Worm (Caenorhabditis elegans) whole organism, young adult: ENCODE measurements around the gene srh-55.

ENCODE experiments used
- B0261.1 ChIP-seq: sonication (generic microtip); optimal IDR thresholded peaks from 2 replicates; lab custom pipeline; 2016; ENCODE audit warnings: mild to moderate bottlenecking, missing genetic modification characterization, moderate library complexity, missing compliant biosample characterization
- B0336.3 ChIP-seq: fragments of 200-800 bp; sonication (Bioruptor generic); IDR thresholded peaks from 2 replicates; pipeline ENCODE4 v1.3.6; 2022; ENCODE audit warnings: missing genetic modification characterization, missing compliant biosample characterization
- F10E7.11 ChIP-seq: sonication (generic microtip); optimal IDR thresholded peaks from 2 replicates; lab custom pipeline; 2017; ENCODE audit warnings: mild to moderate bottlenecking, missing genetic modification characterization, moderate library complexity, missing compliant biosample characterization
- F23B12.7 ChIP-seq: sonication (generic microtip); optimal IDR thresholded peaks from 2 replicates; lab custom pipeline; 2017; ENCODE audit warnings: missing genetic modification characterization, mild to moderate bottlenecking, missing compliant biosample characterization, antibody characterized with exemption, moderate library complexity; ENCODE audit not compliant: insufficient read depth
- F33H1.4 ChIP-seq: fragments of 200-800 bp; sonication (Bioruptor generic); IDR thresholded peaks from 2 replicates; pipeline ENCODE4 v1.3.6; 2022; ENCODE audit warnings: missing genetic modification reagents, missing genetic modification characterization, missing compliant biosample characterization
- F49E8.2 ChIP-seq: sonication (generic microtip); optimal IDR thresholded peaks from 3 replicates; lab custom pipeline; 2017; ENCODE audit warnings: missing genetic modification characterization, mild to moderate bottlenecking, missing compliant biosample characterization, antibody characterized with exemption, moderate library complexity; ENCODE audit not compliant: insufficient read depth
- F52B5.7 ChIP-seq: sonication (generic microtip); optimal IDR thresholded peaks from 2 replicates; lab custom pipeline; 2016; ENCODE audit warnings: mild to moderate bottlenecking, missing genetic modification characterization, missing compliant biosample characterization
- F55B11.4 ChIP-seq: sonication (generic microtip); optimal IDR thresholded peaks from 2 replicates; lab custom pipeline; 2016; ENCODE audit warnings: missing compliant biosample characterization, missing genetic modification characterization, borderline replicate concordance; ENCODE audit not compliant: insufficient read depth
- Y53G8AR.9 ChIP-seq: fragments of 200-800 bp; sonication (Bioruptor generic); conservative IDR thresholded peaks from 2 replicates; pipeline ENCODE4 v1.3.6; 2022; ENCODE audit warnings: missing genetic modification reagents, missing genetic modification characterization, missing compliant biosample characterization
- Y67H2A.10 ChIP-seq: fragments of 200-800 bp; sonication (Bioruptor generic); conservative IDR thresholded peaks from 2 replicates; pipeline ENCODE4 v1.3.6; 2022; ENCODE audit warnings: missing genetic modification reagents, missing genetic modification characterization, missing compliant biosample characterization
- ZK185.1 ChIP-seq: sonication (generic microtip); optimal IDR thresholded peaks from 2 replicates; lab custom pipeline; 2016; ENCODE audit warnings: mild to moderate bottlenecking, missing genetic modification characterization, missing compliant biosample characterization; ENCODE audit not compliant: poor library complexity, severe bottlenecking
- attf-5 ChIP-seq: fragments of 200-800 bp; sonication (Bioruptor generic); optimal IDR thresholded peaks from 2 replicates; lab custom pipeline; 2018; ENCODE audit warnings: mild to moderate bottlenecking, missing genetic modification characterization, missing compliant biosample characterization
- attf-6 ChIP-seq: fragments of 200-800 bp; sonication (Bioruptor generic); IDR thresholded peaks from 2 replicates; pipeline ENCODE4 v1.3.6; 2022; ENCODE audit warnings: missing genetic modification reagents, missing genetic modification characterization, missing compliant biosample characterization
- cebp-1 ChIP-seq, 2 experiments: fragments of 200-800 bp in 1 of 2; sonication (Bioruptor generic) in 1 of 2; sonication (generic microtip) in 1 of 2; IDR thresholded peaks in 1 of 2; optimal IDR thresholded peaks in 1 of 2; 2 replicates each; pipeline versions ENCODE4 v1.3.6 to Lab custom; 2017 to 2022; ENCODE audit warnings: missing compliant biosample characterization in 2 of 2, missing genetic modification characterization in 2 of 2, mild to moderate bottlenecking in 1 of 2, missing genetic modification reagents in 1 of 2, moderate library complexity in 1 of 2
- ceh-100 ChIP-seq: fragments of 200-800 bp; sonication (Bioruptor generic); IDR thresholded peaks from 2 replicates; pipeline ENCODE4 v1.3.6; 2022; ENCODE audit warnings: missing genetic modification reagents, missing genetic modification characterization, missing compliant biosample characterization
- ceh-27 ChIP-seq: fragments of 200-800 bp; sonication (Bioruptor generic); optimal IDR thresholded peaks from 2 replicates; lab custom pipeline; 2018; ENCODE audit warnings: mild to moderate bottlenecking, missing genetic modification characterization, moderate library complexity, missing compliant biosample characterization
- ceh-91 ChIP-seq: fragments of 200-800 bp; sonication (Bioruptor generic); IDR thresholded peaks from 2 replicates; pipeline ENCODE4 v1.3.6; 2022; ENCODE audit warnings: missing genetic modification reagents, missing genetic modification characterization, missing compliant biosample characterization
- dox-1 ChIP-seq: fragments of 200-800 bp; sonication (Bioruptor generic); IDR thresholded peaks from 2 replicates; pipeline ENCODE4 v1.3.6; 2022; ENCODE audit warnings: missing genetic modification reagents, missing genetic modification characterization, missing compliant biosample characterization
- dpl-1 ChIP-seq: fragments of 150-350 bp; optimal IDR thresholded peaks from 2 replicates; lab custom pipeline; 2014; ENCODE audit warnings: missing biosample characterization, missing genetic modification reagents, missing genetic modification characterization
- efl-1 ChIP-seq: fragments of 150-350 bp; optimal IDR thresholded peaks from 2 replicates; lab custom pipeline; 2014; ENCODE audit warnings: missing biosample characterization, missing genetic modification reagents, missing genetic modification characterization
- egl-18 ChIP-seq: fragments of 200-800 bp; sonication (Bioruptor generic); IDR thresholded peaks from 2 replicates; pipeline ENCODE4 v1.3.6; 2022; ENCODE audit warnings: missing genetic modification reagents, missing genetic modification characterization, missing compliant biosample characterization
- ekl-4 ChIP-seq: fragments of 200-800 bp; sonication (Bioruptor generic); IDR thresholded peaks from 2 replicates; pipeline ENCODE4 v1.3.6; 2022; ENCODE audit warnings: missing genetic modification reagents, missing genetic modification characterization, missing compliant biosample characterization
- ets-4 ChIP-seq: fragments of 200-800 bp; sonication (Bioruptor generic); optimal IDR thresholded peaks from 2 replicates; lab custom pipeline; 2018; ENCODE audit warnings: mild to moderate bottlenecking, missing genetic modification characterization, missing compliant biosample characterization
- hmg-1.2 ChIP-seq: fragments of 200-800 bp; sonication (Bioruptor generic); IDR thresholded peaks from 2 replicates; pipeline ENCODE4 v1.3.6; 2022; ENCODE audit warnings: missing genetic modification reagents, missing genetic modification characterization, missing compliant biosample characterization
- hsf-1 ChIP-seq: fragments of 200-800 bp; sonication (Bioruptor generic); IDR thresholded peaks from 2 replicates; pipeline ENCODE4 v1.3.6; 2022; ENCODE audit warnings: missing genetic modification reagents, missing genetic modification characterization, missing compliant biosample characterization
- let-607 ChIP-seq, 2 experiments: fragments of 200-800 bp in 1 of 2; sonication (Bioruptor generic) in 1 of 2; sonication (generic microtip) in 1 of 2; optimal IDR thresholded peaks; 2 replicates each; lab custom pipeline; 2016 to 2018; ENCODE audit warnings: mild to moderate bottlenecking in 2 of 2, missing compliant biosample characterization in 2 of 2, missing genetic modification characterization in 2 of 2, moderate library complexity in 2 of 2, missing genotype in 1 of 2
- lin-35 ChIP-seq, 3 experiments: fragments of 150-350 bp in 2 of 3; sonication (generic microtip) in 1 of 3; optimal IDR thresholded peaks; 2 replicates each; lab custom pipeline; 2014 to 2018; ENCODE audit warnings: missing biosample characterization in 3 of 3, missing genetic modification characterization in 3 of 3, missing genetic modification reagents in 3 of 3
- lin-54 ChIP-seq: fragments of 200-800 bp; sonication (Bioruptor generic); optimal IDR thresholded peaks from 2 replicates; lab custom pipeline; 2018; ENCODE audit warnings: mild to moderate bottlenecking, missing genetic modification characterization, missing compliant biosample characterization
- lsl-1 ChIP-seq: fragments of 200-800 bp; sonication (Bioruptor generic); optimal IDR thresholded peaks from 2 replicates; lab custom pipeline; 2018; ENCODE audit warnings: mild to moderate bottlenecking, missing genetic modification characterization, moderate library complexity, missing compliant biosample characterization
- madf-6 ChIP-seq: fragments of 200-800 bp; sonication (Bioruptor generic); IDR thresholded peaks from 2 replicates; pipeline ENCODE4 v1.3.6; 2022; ENCODE audit warnings: missing genetic modification reagents, missing genetic modification characterization, missing compliant biosample characterization
- mcd-1 ChIP-seq: fragments of 200-800 bp; sonication (Bioruptor generic); IDR thresholded peaks from 2 replicates; pipeline ENCODE4 v1.3.6; 2022; ENCODE audit warnings: missing genetic modification reagents, missing genetic modification characterization, missing compliant biosample characterization
- nfya-1 ChIP-seq: sonication (generic microtip); optimal IDR thresholded peaks from 2 replicates; lab custom pipeline; 2017; ENCODE audit warnings: antibody characterized with exemption, missing compliant biosample characterization, missing genetic modification characterization, borderline replicate concordance; ENCODE audit not compliant: insufficient read depth
- nfyb-1 ChIP-seq: fragments of 200-800 bp; sonication (Bioruptor generic); IDR thresholded peaks from 2 replicates; pipeline ENCODE4 v1.3.6; 2022; ENCODE audit warnings: missing genetic modification reagents, missing genetic modification characterization, missing compliant biosample characterization
- nhr-27 ChIP-seq: fragments of 200-800 bp; sonication (Bioruptor generic); optimal IDR thresholded peaks from 2 replicates; lab custom pipeline; 2018; ENCODE audit warnings: mild to moderate bottlenecking, missing genetic modification characterization, moderate library complexity, missing compliant biosample characterization
- pha-4 ChIP-seq: fragments of 150-350 bp; sonication (generic microtip); optimal IDR thresholded peaks from 2 replicates; lab custom pipeline; 2014; ENCODE audit warnings: missing biosample characterization, missing genetic modification reagents, missing genetic modification characterization
- sdz-38 ChIP-seq: sonication (generic microtip); optimal IDR thresholded peaks from 2 replicates; lab custom pipeline; 2016; ENCODE audit warnings: missing genotype, missing genetic modification characterization, missing compliant biosample characterization
- snpc-1.1 ChIP-seq: sonication (generic microtip); optimal IDR thresholded peaks from 2 replicates; lab custom pipeline; 2017; ENCODE audit warnings: missing genetic modification characterization, mild to moderate bottlenecking, missing compliant biosample characterization, antibody characterized with exemption, moderate library complexity, missing genotype, missing genetic modification reagents; ENCODE audit not compliant: insufficient read depth
- snpc-1.3 ChIP-seq: sonication (generic microtip); optimal IDR thresholded peaks from 2 replicates; lab custom pipeline; 2017; ENCODE audit warnings: missing genetic modification characterization, mild to moderate bottlenecking, missing compliant biosample characterization, antibody characterized with exemption, moderate library complexity, missing genotype, missing genetic modification reagents; ENCODE audit not compliant: insufficient read depth
- snpc-4 ChIP-seq, 5 experiments: fragments of 150-350 bp in 1 of 5; sonication (generic microtip) in 4 of 5; optimal IDR thresholded peaks; 2 replicates each; lab custom pipeline; 2014 to 2018; ENCODE audit warnings: missing genetic modification characterization in 5 of 5, missing biosample characterization in 3 of 5, antibody characterized with exemption in 2 of 5, mild to moderate bottlenecking in 2 of 5, missing compliant biosample characterization in 2 of 5, missing genotype in 2 of 5, moderate library complexity in 2 of 5, missing genetic modification reagents in 1 of 5
- tbp1 ChIP-seq: fragments of 200-800 bp; sonication (Bioruptor generic); optimal IDR thresholded peaks from 2 replicates; lab custom pipeline; 2018; ENCODE audit warnings: mild to moderate bottlenecking, missing genetic modification characterization, missing compliant biosample characterization
- xnd-1 ChIP-seq: sonication (generic microtip); optimal IDR thresholded peaks from 2 replicates; lab custom pipeline; 2016; ENCODE audit warnings: missing genotype, missing genetic modification reagents, missing genetic modification characterization, missing compliant biosample characterization
- zim-3 ChIP-seq: sonication (generic microtip); optimal IDR thresholded peaks from 2 replicates; lab custom pipeline; 2017; ENCODE audit warnings: mild to moderate bottlenecking, missing genetic modification characterization, moderate library complexity, missing compliant biosample characterization
- ztf-18 ChIP-seq: sonication (generic microtip); optimal IDR thresholded peaks from 2 replicates; lab custom pipeline; 2016; ENCODE audit warnings: missing genotype, mild to moderate bottlenecking, missing genetic modification characterization, missing compliant biosample characterization
- ztf-26 ChIP-seq: sonication (generic microtip); optimal IDR thresholded peaks from 2 replicates; lab custom pipeline; 2017; ENCODE audit warnings: missing genetic modification characterization, missing compliant biosample characterization
- ztf-3 ChIP-seq: fragments of 200-800 bp; sonication (Bioruptor generic); optimal IDR thresholded peaks from 2 replicates; lab custom pipeline; 2018; ENCODE audit warnings: mild to moderate bottlenecking, missing genetic modification characterization, missing compliant biosample characterization

The srh-55 gene

DNA sequence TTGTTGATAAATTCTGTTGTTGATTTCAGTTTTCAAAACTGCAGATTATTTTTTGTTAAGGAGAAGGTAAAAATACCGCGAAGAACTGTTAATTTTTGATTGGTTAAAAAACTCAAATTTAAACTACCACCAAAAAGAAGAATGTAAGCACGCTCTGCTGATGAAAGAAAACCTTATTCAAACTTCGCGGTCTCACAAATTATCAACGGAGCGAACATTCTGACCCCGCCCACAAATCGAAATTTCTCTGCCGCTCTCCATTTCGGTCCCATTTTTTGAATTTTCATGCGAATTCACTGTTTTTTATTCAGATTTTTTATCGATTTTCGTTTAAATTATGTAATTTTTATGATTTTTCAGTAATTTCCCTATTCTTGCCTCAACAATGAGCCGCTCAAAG is 36.2 kb downstream of the srh-55 start, which contains the start of gene cyn-3:
cyn-3 (plus strand) TSS at position 361 of the 400 bp plus-strand sequence.
- no peak for TF ChIP-seq zim-3
- TF ChIP-seq F55B11.4 (tag; lab: Kevin White, UChicago), result no peak
- TF ChIP-seq F23B12.7, result peak; percentile 90
- TF ChIP-seq nfyb-1 (GFP tag; lab: Robert Waterston, UW), result peak; percentile 91
- TF ChIP-seq ztf-3, result no peak
- peak; percentile 71; the same call in 1 of the 2 replicates for TF ChIP-seq ekl-4 (GFP tag; lab: Robert Waterston, UW)
- peak; percentile 44 for TF ChIP-seq lsl-1 (GFP tag; lab: Kevin White, UChicago)
- TF ChIP-seq xnd-1 (tag; lab: Kevin White, UChicago), result peak; percentile 30
- TF ChIP-seq egl-18 (GFP tag; lab: Robert Waterston, UW), result no peak
- peak; percentile 67 for TF ChIP-seq ceh-91 (GFP tag; lab: Robert Waterston, UW)
- TF ChIP-seq ZK185.1 (tag; lab: Kevin White, UChicago), result peak; percentile 74
- TF ChIP-seq tbp1 (GFP tag; lab: Kevin White, UChicago), result peak; percentile 56
- peak; percentile 50; the same call in 1 of the 2 replicates for TF ChIP-seq attf-6
- peak; percentile 30 for TF ChIP-seq snpc-4 (GFP tag; optimal IDR thresholded peaks at IDR 0.05; lab: Kevin White, UChicago)
- peak; percentile 11 to 68 (median 52) for TF ChIP-seq snpc-4 (tag; optimal IDR thresholded peaks at IDR 0.05; lab: Kevin White, UChicago)
- peak; percentile 54 for TF ChIP-seq hmg-1.2 (GFP tag; lab: Robert Waterston, UW)
- TF ChIP-seq dpl-1, result peak; percentile 89
- TF ChIP-seq madf-6 (GFP tag; lab: Robert Waterston, UW), result peak; percentile 85
- TF ChIP-seq lin-35 (GFP tag; optimal IDR thresholded peaks at IDR 0.05; lab: Kevin White, UChicago), result peak; percentile 64 to 96 (median 65)
- TF ChIP-seq ets-4, result no peak
- TF ChIP-seq hsf-1 (GFP tag; lab: Robert Waterston, UW), result peak; percentile 88
- TF ChIP-seq mcd-1 (GFP tag; lab: Robert Waterston, UW), result peak; percentile 98
- TF ChIP-seq sdz-38 (tag; lab: Kevin White, UChicago), result no peak
- TF ChIP-seq attf-5 (GFP tag; lab: Kevin White, UChicago), result peak; percentile 83
- TF ChIP-seq efl-1 (GFP tag; lab: Kevin White, UChicago), result peak; percentile 90
- TF ChIP-seq ztf-26 (tag; lab: Kevin White, UChicago), result peak; percentile 50
- peak; percentile 4 for TF ChIP-seq F49E8.2 (tag; lab: Kevin White, UChicago)
- no peak for TF ChIP-seq let-607 (tag; optimal IDR thresholded peaks at IDR 0.05; lab: Kevin White, UChicago)
- TF ChIP-seq ceh-27, result peak; percentile 34
- no peak for TF ChIP-seq F10E7.11 (tag; lab: Kevin White, UChicago)
- no peak for TF ChIP-seq nhr-27 (tag; lab: Kevin White, UChicago)
- TF ChIP-seq snpc-1.1 (tag; lab: Kevin White, UChicago), result peak; percentile 46
- TF ChIP-seq B0336.3, result 0 out of 2 replicates have a peak, but pooled peaks have one; percentile 16
- TF ChIP-seq F52B5.7 (tag; lab: Kevin White, UChicago), result no peak
- peak; percentile 75 for TF ChIP-seq dox-1 (GFP tag; lab: Robert Waterston, UW)
- no peak for TF ChIP-seq cebp-1 (GFP tag; IDR thresholded peaks at IDR 0.05; lab: Robert Waterston, UW)
- TF ChIP-seq cebp-1 (tag; optimal IDR thresholded peaks at IDR 0.05; lab: Kevin White, UChicago), result peak; percentile 67
- TF ChIP-seq lin-54 (GFP tag; lab: Kevin White, UChicago), result peak; percentile 99
- TF ChIP-seq F33H1.4, result peak; percentile 47
- TF ChIP-seq ceh-100 (GFP tag; lab: Robert Waterston, UW), result peak; percentile 71
- peak; percentile 13 for TF ChIP-seq B0261.1
- TF ChIP-seq Y67H2A.10 (GFP tag; lab: Robert Waterston, UW), result no peak
- peak; percentile 72 for TF ChIP-seq snpc-1.3 (tag; lab: Kevin White, UChicago)
- TF ChIP-seq ztf-18, result peak; percentile 14
- TF ChIP-seq pha-4 (tag; lab: Kevin White, UChicago), result peak; percentile 44
- TF ChIP-seq Y53G8AR.9, result peak; percentile 59; the same call in 1 of the 2 replicates
- TF ChIP-seq nfya-1 (tag; lab: Kevin White, UChicago), result no peak
